Worm (Caenorhabditis elegans) whole organism, L4 larva: Measurements from ENCODE around the gene thn-1.

ENCODE experiments used
- F37D6.2 ChIP-seq: sonication (generic microtip); optimal IDR thresholded peaks from 2 replicates; lab custom pipeline; 2016; ENCODE audit warnings: mild to moderate bottlenecking, missing genetic modification characterization, missing compliant biosample characterization
- F44E2.7 ChIP-seq: fragments of 200-800 bp; sonication (Bioruptor generic); IDR thresholded peaks from 2 replicates; pipeline ENCODE4 v2.1.2; 2022; ENCODE audit warnings: missing genetic modification characterization, missing compliant biosample characterization
- aha-1 ChIP-seq: fragments of 150-350 bp; peaks from one replicate; lab custom pipeline; 2014; ENCODE audit warnings: missing biosample characterization, missing genetic modification characterization
- arid-1 ChIP-seq: fragments of 200-800 bp; sonication (Bioruptor generic); conservative IDR thresholded peaks from 2 replicates; pipeline ENCODE4 v1.3.6; 2022; ENCODE audit warnings: missing genetic modification reagents, missing genetic modification characterization, missing compliant biosample characterization
- ceh-44 ChIP-seq: fragments of 200-800 bp; sonication (Bioruptor generic); IDR thresholded peaks from 2 replicates; pipeline ENCODE4 v1.3.6; 2022; ENCODE audit warnings: missing genetic modification reagents, missing genetic modification characterization, missing compliant biosample characterization
- cey-2 ChIP-seq: sonication (generic microtip); optimal IDR thresholded peaks from 3 replicates; lab custom pipeline; 2017; ENCODE audit warnings: missing genetic modification characterization, mild to moderate bottlenecking, missing compliant biosample characterization, antibody characterized with exemption, borderline replicate concordance; ENCODE audit not compliant: insufficient read depth
- dpl-1 ChIP-seq: fragments of 150-350 bp; optimal IDR thresholded peaks from 2 replicates; lab custom pipeline; 2014; ENCODE audit warnings: missing biosample characterization, missing genetic modification reagents, missing genetic modification characterization
- egl-27 ChIP-seq: sonication (generic microtip); optimal IDR thresholded peaks from 3 replicates; lab custom pipeline; 2017; ENCODE audit warnings: missing biosample characterization, missing genetic modification reagents, missing genetic modification characterization
- egl-43 ChIP-seq: fragments of 200-800 bp; sonication (Bioruptor generic); IDR thresholded peaks from 2 replicates; pipeline ENCODE4 v1.3.6; 2022; ENCODE audit warnings: missing genetic modification reagents, missing genetic modification characterization, missing compliant biosample characterization
- fkh-10 ChIP-seq: fragments of 150-350 bp; optimal IDR thresholded peaks from 2 replicates; lab custom pipeline; 2014; ENCODE audit warnings: missing biosample characterization, missing genetic modification reagents, missing genetic modification characterization
- fos-1 ChIP-seq: fragments of 150-350 bp; optimal IDR thresholded peaks from 2 replicates; lab custom pipeline; 2014; ENCODE audit warnings: missing biosample characterization, missing genetic modification characterization
- hlh-30 ChIP-seq: sonication (generic microtip); optimal IDR thresholded peaks from 2 replicates; lab custom pipeline; 2017; ENCODE audit warnings: antibody characterized with exemption, mild to moderate bottlenecking, missing genetic modification characterization, missing compliant biosample characterization; ENCODE audit not compliant: insufficient read depth
- lim-7 ChIP-seq: fragments of 200-800 bp; sonication (Bioruptor generic); IDR thresholded peaks from 2 replicates; pipeline ENCODE4 v1.3.6; 2022; ENCODE audit warnings: missing genetic modification characterization, missing compliant biosample characterization
- lsy-2 ChIP-seq, 2 experiments: fragments of 150-350 bp in 1 of 2; sonication (generic microtip) in 1 of 2; optimal IDR thresholded peaks; 2 replicates each; lab custom pipeline; 2014 to 2017; ENCODE audit warnings: missing biosample characterization in 2 of 2, missing genetic modification characterization in 2 of 2
- mxl-3 ChIP-seq: fragments of 200-800 bp; sonication (Bioruptor generic); optimal IDR thresholded peaks from 2 replicates; lab custom pipeline; 2018; ENCODE audit warnings: mild to moderate bottlenecking, missing genetic modification characterization, missing compliant biosample characterization
- nhr-102 ChIP-seq: sonication (generic microtip); optimal IDR thresholded peaks from 2 replicates; lab custom pipeline; 2016; ENCODE audit warnings: mild to moderate bottlenecking, missing genetic modification characterization, moderate library complexity, missing compliant biosample characterization
- nhr-11 ChIP-seq: fragments of 150-350 bp; optimal IDR thresholded peaks from 2 replicates; lab custom pipeline; 2014; ENCODE audit warnings: missing biosample characterization, missing genetic modification characterization
- nhr-25 ChIP-seq: sonication (generic microtip); optimal IDR thresholded peaks from 2 replicates; lab custom pipeline; 2017; ENCODE audit warnings: missing genetic modification characterization, mild to moderate bottlenecking, missing compliant biosample characterization, antibody characterized with exemption, moderate library complexity, borderline replicate concordance; ENCODE audit not compliant: insufficient read depth
- nhr-42 ChIP-seq: fragments of 200-800 bp; sonication (Bioruptor generic); IDR thresholded peaks from 2 replicates; pipeline ENCODE4 v1.3.6; 2022; ENCODE audit warnings: missing genetic modification characterization, missing compliant biosample characterization
- spr-1 ChIP-seq: sonication (generic microtip); optimal IDR thresholded peaks from 2 replicates; lab custom pipeline; 2016; ENCODE audit warnings: mild to moderate bottlenecking, missing genetic modification characterization, missing compliant biosample characterization
- unc-62 ChIP-seq, 3 experiments: fragments of 150-350 bp in 1 of 3; sonication (generic microtip); optimal IDR thresholded peaks in 2 of 3; peaks in 1 of 3; 1 replicate in 1 of 3; 2 replicates in 2 of 3; lab custom pipeline; 2014 to 2017; ENCODE audit warnings: missing biosample characterization in 3 of 3, missing genetic modification characterization in 3 of 3, missing genetic modification reagents in 3 of 3, missing genotype in 1 of 3
- zip-11 ChIP-seq: fragments of 200-800 bp; sonication (Bioruptor generic); IDR thresholded peaks from 2 replicates; pipeline ENCODE4 v1.3.6; 2022; ENCODE audit warnings: missing genetic modification characterization, missing compliant biosample characterization

The thn-1 gene

DNA sequence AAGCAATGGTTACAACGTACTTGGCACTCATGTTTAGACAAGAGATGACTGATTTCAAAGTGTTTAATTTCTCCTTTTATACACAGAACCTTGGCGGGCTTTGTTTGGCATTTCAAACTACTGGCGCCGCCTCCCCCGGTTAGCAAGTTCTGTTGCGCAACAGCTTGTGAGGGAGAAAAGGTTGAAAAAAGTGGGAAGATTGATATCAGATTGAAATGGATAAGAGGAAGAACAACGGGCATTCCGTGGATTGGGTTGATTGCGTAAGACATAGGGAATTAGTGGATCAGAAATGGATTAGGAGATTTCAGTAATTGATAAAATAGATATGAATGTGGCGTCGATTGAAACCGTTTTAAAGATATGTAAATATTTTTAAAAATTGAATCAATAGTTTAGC lies 48.6 kb downstream of the thn-1 start, which contains the start of gene col-130:
Gene col-130, minus strand, starts transcription at position 50 of the 400 bp plus-strand sequence.
- TF ChIP-seq nhr-102 (tag; lab: Kevin White, UChicago) = no peak
- TF ChIP-seq egl-43 = no peak
- no peak for TF ChIP-seq spr-1 (tag; lab: Kevin White, UChicago)
- peak; percentile 2 for TF ChIP-seq mxl-3 (GFP tag; lab: Kevin White, UChicago)
- peak; percentile 4 for TF ChIP-seq aha-1 (tag; lab: Kevin White, UChicago)

ce11 chrIV:12429504-12429903 lies 49.6 kb downstream of the thn-1 start:
- TF ChIP-seq unc-62 (GFP tag; optimal IDR thresholded peaks at IDR 0.05 in 1 of 2; lab: Kevin White, UChicago) (peak in 1 of 2 experiments; percentile 86), unc-62 (tag; optimal IDR thresholded peaks at IDR 0.05; lab: Kevin White, UChicago) (no peak), nhr-11 (tag; lab: Kevin White, UChicago) (no peak), nhr-25 (tag; lab: Kevin White, UChicago) (peak; percentile 9), dpl-1 (GFP tag; lab: Kevin White, UChicago) (no peak), ceh-44 (GFP tag; lab: Robert Waterston, UW) (no peak), aha-1 (tag; lab: Kevin White, UChicago) (peak; percentile 16), fkh-10 (GFP tag; lab: Kevin White, UChicago) (no peak), zip-11 (GFP tag; lab: Robert Waterston, UW) (no peak), F37D6.2 (tag; lab: Kevin White, UChicago) (no peak), F44E2.7 (no peak), nhr-42 (GFP tag; lab: Robert Waterston, UW) (no peak), arid-1 (GFP tag; lab: Robert Waterston, UW) (no peak), cey-2 (tag; lab: Kevin White, UChicago) (no peak), fos-1 (no peak), hlh-30 (tag; lab: Kevin White, UChicago) (no peak), egl-27 (tag; lab: Kevin White, UChicago) (no peak), lim-7 (GFP tag; lab: Robert Waterston, UW) (no peak), lsy-2 (tag; optimal IDR thresholded peaks at IDR 0.05; lab: Kevin White, UChicago) (no peak)
